Worm (Caenorhabditis elegans) whole organism, dauer: Measurements from ENCODE around the gene F13D2.1.

Experiments used
- unc-62 ChIP-seq: sonication (generic microtip); optimal IDR thresholded peaks from 2 replicates; lab custom pipeline; 2017; ENCODE audit warnings: missing biosample characterization, missing genetic modification reagents, missing genetic modification characterization

The F13D2.1 gene

DNA sequence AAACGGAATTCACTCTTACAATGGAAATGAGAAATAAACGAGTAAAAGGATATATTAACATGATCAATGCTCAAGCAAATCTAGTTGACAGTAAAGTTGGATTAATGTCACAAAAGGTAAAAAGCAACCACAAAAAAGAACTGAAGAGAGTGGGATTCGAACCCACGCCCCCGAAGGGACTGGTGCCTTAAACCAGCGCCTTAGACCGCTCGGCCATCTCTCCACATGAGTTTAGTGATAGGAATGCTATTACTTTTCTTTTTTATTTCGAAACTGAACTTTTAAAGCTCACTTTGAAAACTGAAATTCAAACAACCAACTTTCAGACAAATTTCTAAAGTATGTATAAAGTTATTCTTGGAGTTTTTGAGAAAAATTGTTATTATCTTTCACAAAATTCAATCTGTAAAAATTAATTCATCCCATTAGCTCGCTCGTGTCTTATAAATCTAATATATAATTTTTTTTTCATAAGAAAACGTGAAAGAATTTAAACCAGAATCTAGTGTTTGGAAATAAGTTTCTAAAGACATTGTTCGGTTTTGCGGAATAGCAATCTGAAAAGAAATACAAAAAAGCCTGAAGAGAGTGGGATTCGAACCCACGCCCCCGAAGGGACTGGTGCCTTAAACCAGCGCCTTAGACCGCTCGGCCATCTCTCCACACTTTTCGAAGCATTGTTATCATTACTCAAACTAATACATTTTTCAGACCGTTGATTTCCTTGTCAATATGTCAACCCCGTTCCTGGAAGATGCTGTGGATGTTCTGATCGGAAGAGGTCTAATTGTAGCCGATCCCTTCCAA, 26.4 kb downstream of the F13D2.1 start:
- TF ChIP-seq unc-62 (GFP tag; lab: Kevin White, UChicago), result no peak

DNA sequence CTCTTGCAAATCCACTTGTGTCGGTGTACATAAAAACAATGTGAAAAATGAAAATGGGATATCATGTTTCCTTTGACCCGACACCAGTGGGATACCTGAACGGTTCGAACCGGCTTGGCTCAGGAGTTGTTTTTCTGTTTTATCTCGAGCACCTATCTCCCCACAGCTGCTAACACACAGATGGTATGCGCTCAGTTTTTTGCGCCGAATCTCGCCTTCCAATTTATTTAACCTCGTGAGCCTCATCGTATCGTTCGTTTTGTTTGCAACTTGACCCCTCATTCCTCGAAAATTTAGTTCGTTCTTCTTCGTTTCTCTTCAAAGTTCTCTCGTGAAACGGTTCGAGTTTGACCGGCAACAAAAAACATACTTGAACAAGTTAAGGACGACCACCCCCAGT, 28.9 kb downstream of the F13D2.1 start, which contains the start of gene C05C9.1:
C05C9.1 (plus strand) TSS at position 301 of the 400 bp plus-strand sequence.
- no peak for TF ChIP-seq unc-62 (GFP tag; lab: Kevin White, UChicago)

DNA sequence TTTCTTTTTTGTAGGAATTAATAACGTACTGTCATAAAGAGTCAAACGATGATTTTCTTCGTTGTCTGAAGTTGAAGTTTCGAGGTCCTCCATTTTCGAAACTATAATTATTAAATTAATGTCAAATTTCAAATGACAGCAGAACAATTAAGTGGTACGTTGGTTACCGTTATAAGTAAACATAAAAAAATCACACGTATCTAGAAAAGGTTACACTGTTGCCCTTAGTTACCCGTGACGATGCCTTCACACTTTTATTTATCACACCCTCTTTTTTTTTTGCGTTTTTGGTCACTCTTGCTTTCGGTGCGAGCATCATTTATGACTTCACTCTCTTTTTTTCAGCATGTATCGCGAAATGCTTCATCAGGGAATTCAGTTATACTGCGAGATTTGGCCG, 36.7 kb downstream of the F13D2.1 start, which contains the start of the genes C05C9.3 and C05C9.2:
C05C9.3 (minus strand) TSS at position 101 of the 400 bp plus-strand sequence.
C05C9.2 (plus strand) TSS at position 346 of the 400 bp plus-strand sequence.
- no peak for TF ChIP-seq unc-62 (GFP tag; lab: Kevin White, UChicago)

DNA sequence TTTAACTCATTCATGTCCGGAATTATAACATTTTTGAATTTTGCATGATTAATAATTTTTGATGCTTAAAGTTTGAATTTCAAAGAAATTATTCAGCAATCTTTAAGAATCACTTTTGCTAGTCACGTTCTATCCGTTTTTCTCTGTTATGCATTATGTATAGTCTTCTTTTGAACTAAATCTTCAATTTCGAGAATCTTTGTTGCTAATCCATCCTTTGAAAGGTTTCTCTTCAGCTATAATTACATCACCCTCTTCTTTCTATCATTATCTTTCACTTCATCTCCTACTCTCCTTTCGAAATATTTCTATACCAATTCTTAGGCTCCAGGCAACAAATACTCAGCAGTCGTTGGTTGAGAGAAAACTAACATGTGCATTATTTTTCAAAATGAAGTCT, 37.9 kb downstream of the F13D2.1 start:
- TF ChIP-seq unc-62 (GFP tag; lab: Kevin White, UChicago), result no peak

DNA sequence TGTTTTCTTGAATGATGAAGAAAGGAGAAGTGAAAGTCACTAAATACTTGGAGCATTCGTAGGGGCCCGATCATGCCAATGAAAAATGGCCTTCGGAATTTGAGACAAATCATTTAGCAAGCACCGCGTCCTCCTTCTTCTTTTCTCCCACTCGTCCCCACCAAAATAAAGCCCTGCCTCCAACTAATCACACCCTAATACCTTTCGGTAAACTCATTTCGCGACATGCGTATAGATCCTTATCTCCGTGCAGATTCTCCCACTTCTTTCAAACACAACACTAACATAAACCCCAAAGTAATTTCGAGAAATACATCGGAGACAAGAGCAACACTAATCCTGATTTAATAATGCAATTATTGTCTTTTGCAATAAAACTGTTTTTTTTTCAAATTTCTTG, 51.8 kb downstream of the F13D2.1 start:
- no peak for TF ChIP-seq unc-62 (GFP tag; lab: Kevin White, UChicago)

DNA sequence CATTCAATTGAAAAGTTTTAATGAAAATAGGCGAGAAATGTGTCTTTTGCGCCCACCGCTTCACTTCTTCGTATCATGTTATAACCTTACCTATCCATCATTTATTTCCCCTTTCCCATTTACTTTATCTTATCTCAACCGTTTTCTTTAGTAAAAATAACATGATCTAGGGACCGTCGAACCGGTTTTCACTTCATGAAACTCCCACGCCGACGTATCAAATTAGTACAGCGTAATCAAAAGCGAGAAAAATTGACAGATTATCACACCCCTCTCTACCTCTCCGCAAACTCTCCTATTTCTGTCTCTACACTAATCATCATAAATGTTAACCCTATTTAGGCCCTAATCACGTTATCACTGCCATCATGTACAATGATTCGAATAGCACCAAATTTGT, 52.4 kb downstream of the F13D2.1 start:
- no peak for TF ChIP-seq unc-62 (GFP tag; lab: Kevin White, UChicago)

DNA sequence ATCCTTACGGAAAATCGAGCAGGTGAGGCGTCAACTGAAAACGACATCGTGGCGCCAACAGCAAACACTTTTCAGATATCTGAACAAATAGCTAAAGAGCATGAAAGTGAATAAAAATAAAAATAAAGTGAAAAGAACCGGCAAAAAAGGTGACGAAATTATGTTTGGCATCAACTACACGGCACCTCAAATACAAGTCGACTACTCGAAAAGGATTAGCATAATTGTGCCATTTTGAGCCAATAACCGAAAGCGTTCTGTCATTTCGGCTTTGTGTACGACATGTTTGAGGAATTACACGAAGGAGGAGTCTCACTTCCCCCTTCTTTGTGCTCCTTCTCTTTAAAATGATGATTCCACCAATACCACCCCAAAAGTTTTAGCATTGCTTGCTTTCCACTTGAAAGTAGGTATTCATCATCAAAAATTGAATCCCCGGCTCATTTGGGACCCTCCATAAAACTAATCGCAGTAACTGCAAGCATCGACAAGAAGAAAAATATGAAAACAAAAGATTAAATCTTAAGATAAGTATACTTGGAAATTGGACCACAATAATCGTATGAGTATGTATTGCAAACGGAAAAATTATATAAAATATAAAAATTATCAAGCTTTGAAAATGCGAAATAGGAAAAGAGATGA, 54.5 kb downstream of the F13D2.1 start:
- TF ChIP-seq unc-62 (GFP tag; lab: Kevin White, UChicago), result no peak

DNA sequence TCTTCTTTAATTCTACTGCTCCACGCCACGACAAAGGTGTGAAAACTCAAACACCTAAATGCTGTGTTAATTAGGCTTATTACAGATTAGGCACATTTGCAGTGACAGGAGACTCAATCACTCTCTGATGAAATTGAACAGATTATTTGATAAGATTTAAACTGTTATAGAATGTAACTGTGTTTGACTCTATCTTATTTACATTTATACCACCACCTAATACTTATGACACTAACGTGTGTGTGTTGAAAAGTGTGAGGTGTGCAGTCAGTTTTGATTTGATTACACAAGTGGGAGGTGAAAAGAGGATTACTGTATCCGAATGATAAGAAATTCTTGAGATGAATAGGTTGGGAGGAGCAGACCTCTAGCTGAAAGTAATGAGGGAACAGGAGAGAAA, 57.2 kb downstream of the F13D2.1 start:
- no peak for TF ChIP-seq unc-62 (GFP tag; lab: Kevin White, UChicago)

DNA sequence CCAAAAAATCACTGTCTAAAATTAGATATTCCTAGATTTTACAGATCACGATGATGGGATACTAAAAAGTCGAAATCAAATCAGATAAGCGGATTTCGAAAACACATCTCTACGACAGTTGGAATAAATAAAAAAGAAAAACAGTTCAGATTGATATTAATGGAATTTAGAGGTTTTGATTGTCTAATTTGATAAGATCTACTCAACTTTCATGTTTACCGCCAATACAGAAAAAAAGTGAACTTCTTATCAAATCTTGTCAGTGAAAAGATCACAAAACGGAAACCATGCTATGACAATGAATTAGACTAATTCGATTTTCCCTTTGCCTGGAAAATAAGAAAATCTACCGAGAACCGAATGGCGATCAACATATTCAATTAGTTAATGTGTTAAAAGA, 63.2 kb downstream of the F13D2.1 start:
- no peak for TF ChIP-seq unc-62 (GFP tag; lab: Kevin White, UChicago)

DNA sequence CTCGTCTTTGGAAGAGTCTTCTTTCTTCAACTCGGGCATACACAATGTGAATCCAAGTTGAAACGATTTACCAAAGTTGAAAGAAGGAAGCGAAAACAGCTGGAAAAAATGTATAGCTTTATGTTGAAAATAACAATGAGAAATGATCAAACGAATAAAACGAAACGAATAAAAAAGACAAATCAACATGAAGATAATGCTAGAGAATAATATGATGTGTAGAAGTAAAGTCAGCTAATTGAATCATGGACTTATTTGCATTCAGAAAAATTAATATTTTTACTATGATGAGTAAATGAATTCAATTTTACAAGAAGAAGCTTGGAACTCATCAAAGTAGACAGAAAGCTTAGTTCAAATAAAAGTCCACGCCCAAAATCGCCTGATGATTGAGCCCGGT, 63.9 kb downstream of the F13D2.1 start, which contains the start of gene alr-1:
alr-1 (minus strand) TSS at position 101 of the 400 bp plus-strand sequence.
- no peak for TF ChIP-seq unc-62 (GFP tag; lab: Kevin White, UChicago)

DNA sequence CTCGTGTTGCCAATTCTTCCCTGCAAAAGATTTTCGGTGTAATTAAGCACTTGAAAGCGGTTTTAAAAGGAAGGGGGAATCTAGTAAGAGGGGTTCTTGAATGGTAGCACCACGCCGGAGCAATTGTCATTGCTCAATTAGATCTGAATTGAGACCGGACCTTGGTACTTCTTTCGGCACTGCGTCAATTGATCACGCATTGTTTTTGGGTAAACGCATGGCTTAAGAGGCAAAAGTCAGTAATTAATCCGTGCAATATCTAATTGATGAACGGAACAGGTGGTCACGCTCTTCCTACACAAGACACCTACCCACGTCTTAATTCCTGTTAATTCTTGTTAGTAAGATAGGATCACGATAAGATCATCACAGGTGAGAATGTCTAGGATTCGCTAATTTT, 65.4 kb downstream of the F13D2.1 start:
- no peak for TF ChIP-seq unc-62 (GFP tag; lab: Kevin White, UChicago)

DNA sequence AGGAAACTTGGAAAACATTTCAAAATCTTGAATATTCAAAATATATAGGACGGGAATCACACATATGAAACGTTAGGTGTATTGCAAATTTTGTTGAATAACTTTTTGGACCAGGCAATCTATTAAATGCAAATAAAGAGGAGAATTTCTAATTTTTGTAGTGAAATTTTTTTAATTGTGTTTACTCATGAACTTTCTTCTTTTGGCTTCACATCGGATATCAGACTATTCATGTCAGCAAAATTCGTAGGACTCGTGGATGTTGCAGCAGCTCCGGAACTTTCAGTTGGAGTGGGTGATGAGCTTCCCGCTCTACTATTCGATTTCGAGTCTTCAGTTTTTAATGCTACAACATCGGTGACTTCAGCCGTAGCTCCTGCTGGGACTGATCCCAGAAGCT, 67.0 kb downstream of the F13D2.1 start:
- no peak for TF ChIP-seq unc-62 (GFP tag; lab: Kevin White, UChicago)

DNA sequence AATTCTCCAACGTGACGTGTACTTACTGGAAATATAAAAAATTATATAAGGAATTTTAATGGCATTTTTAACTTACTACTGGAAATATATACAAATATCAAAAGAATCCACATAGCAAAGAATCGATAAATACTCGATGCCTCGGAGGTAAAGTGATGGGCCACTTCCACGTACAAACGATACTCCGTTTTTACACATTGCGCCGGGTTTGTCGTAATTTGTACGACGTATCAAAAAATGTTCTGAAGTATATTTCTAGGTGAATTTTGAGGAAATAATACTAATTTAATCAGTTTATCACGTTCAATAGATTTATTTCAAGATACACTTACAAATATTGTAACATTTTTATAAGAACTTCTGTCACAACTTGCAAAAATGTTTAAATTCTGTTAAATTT, 68.6 kb downstream of the F13D2.1 start, which contains the start of gene R08B4.3:
R08B4.3 (minus strand) TSS at position 198 of the 400 bp plus-strand sequence.
- no peak for TF ChIP-seq unc-62 (GFP tag; lab: Kevin White, UChicago)

DNA sequence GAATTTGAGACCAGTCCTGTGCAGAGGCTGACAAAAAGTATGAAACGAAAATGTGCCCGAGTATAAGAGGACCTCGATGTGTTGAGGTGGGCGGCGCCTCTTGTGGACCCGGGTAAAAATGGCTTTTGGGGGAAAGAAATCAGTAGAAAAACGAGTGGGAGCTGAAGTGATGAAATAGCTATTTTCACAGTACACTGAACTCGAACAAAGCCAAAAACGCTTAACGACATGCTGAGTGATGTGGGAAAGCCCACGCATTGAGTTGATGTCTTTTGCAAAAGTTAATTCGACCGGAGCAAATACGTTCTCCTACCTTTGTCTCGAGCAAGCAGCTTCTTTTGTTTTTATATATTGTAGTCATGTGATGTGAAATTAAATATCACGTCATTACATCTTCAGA, 72.7 kb downstream of the F13D2.1 start, which contains the start of gene nlp-66:
nlp-66 (minus strand) TSS at position 101 of the 400 bp plus-strand sequence.
- TF ChIP-seq unc-62 (GFP tag; lab: Kevin White, UChicago), result no peak

DNA sequence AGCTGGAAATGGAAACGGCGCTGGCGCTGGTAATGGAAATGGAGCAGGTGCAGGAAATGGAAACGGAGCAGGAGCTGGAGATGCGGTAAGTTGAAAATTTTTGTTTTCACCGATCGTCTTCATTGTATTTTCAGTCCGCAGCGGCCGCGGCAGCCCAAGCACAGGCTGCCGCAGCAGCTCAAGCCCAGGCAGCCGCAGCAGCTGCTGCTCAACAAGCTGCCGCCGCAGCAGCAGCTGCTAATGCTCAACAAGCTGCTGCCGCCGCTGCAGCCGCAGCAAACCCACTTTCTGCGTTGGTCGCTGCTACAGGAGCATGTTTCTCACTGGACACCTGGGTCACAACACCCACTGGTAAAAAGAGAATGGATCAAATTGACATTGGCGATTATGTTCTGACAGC, 75.0 kb downstream of the F13D2.1 start:
- no peak for TF ChIP-seq unc-62 (GFP tag; lab: Kevin White, UChicago)
